Fruit fly (Drosophila melanogaster): ENCODE measurements around the gene CG34155.

Gene CG34155

DNA sequence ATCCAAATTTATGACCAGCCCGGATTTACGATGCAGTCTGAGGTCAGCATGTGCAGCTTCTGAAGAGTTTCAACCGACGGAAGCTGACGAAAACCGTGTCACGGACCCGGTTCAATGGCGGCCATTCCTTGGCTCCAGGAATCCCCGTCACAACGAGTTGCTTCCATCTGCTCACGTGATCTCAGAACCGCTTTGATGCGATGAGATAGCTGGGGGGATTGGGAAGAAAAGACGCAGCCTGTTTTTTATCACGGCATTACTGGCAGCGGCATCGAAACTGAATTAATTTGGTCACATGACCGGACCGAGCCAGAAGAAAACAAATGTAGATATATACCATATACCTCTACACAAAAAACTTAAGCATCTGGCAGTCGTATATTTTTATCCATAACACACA lies 30.8 kb upstream of the CG34155 start:
- TF ChIP-seq Eip78C (GFP tag): peak; percentile 44
- peak; percentile 6 for TF ChIP-seq svp (GFP tag)
- TF ChIP-seq esn (GFP tag; optimal IDR thresholded peaks at IDR 0.05): no peak

DNA sequence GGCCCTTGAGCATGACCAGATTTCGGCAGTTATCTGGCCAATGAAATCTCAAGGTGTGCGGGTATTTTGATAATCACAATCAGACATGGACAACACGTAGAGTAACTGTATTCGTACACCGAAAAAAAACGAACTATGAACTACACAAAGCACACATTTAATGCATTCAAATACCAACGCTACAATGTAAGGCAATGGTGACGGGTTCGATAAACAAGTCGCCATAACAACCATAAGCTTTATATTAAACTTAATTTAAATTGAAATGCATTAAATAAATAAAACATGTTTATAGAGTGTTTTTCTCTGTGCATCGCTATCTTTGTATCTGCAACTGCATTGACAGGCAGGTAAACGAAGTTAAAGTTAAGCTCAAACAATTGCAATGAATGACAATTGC lies 30.2 kb upstream of the CG34155 start:
- TF ChIP-seq net (GFP tag; optimal IDR thresholded peaks at IDR 0.05) (no peak), acj6 (GFP tag; optimal IDR thresholded peaks at IDR 0.05) (peak; percentile 37), dsx (GFP tag; optimal IDR thresholded peaks at IDR 0.05; ENCODE audit: poor library complexity, severe bottlenecking) (no peak), CG3919 (GFP tag; optimal IDR thresholded peaks at IDR 0.05) (peak; percentile 17), CG31627 (GFP tag; optimal IDR thresholded peaks at IDR 0.05) (peak; percentile 20), CG10631 (GFP tag; optimal IDR thresholded peaks at IDR 0.05) (peak; percentile 6), CG8632 (GFP tag; optimal IDR thresholded peaks at IDR 0.05) (peak; percentile 19), CG3032 (tag; optimal IDR thresholded peaks at IDR 0.05) (no peak), CG6276 (GFP tag; optimal IDR thresholded peaks at IDR 0.05) (no peak), CG8119 (GFP tag; IDR thresholded peaks at IDR 0.05) (no peak), fd85E (GFP tag; optimal IDR thresholded peaks at IDR 0.05) (no peak), Smox (GFP tag; optimal IDR thresholded peaks at IDR 0.05) (no peak), Sox15 (GFP tag; optimal IDR thresholded peaks at IDR 0.05) (no peak), fkh (GFP tag; optimal IDR thresholded peaks at IDR 0.05) (no peak), Eip93F (GFP tag; optimal IDR thresholded peaks at IDR 0.05) (no peak), CG15336 (GFP tag; IDR thresholded peaks at IDR 0.05) (no peak), Lpt (GFP tag; optimal IDR thresholded peaks at IDR 0.05) (no peak), esn (GFP tag; optimal IDR thresholded peaks at IDR 0.05) (peak; percentile 44), CG7368 (GFP tag; optimal IDR thresholded peaks at IDR 0.05) (no peak), ss (GFP tag; optimal IDR thresholded peaks at IDR 0.05) (no peak), Met (GFP tag; optimal IDR thresholded peaks at IDR 0.05) (peak; percentile 13), Sox14 (GFP tag; optimal IDR thresholded peaks at IDR 0.05) (no peak), CG32006 (GFP tag; optimal IDR thresholded peaks at IDR 0.05) (peak; percentile 15), Eip78C (GFP tag) (peak; percentile 78), topi (GFP tag; optimal IDR thresholded peaks at IDR 0.05) (peak; percentile 35), Sox102F (GFP tag; optimal IDR thresholded peaks at IDR 0.05) (peak; percentile 25), vri (GFP tag; optimal IDR thresholded peaks at IDR 0.05) (no peak), CG1621 (tag; optimal IDR thresholded peaks at IDR 0.05) (no peak), Hr39 (GFP tag; optimal IDR thresholded peaks at IDR 0.05) (peak; percentile 11), Ets96B (tag; optimal IDR thresholded peaks at IDR 0.05) (no peak), pdm3 (GFP tag; optimal IDR thresholded peaks at IDR 0.05) (no peak), CG6854 (GFP tag; optimal IDR thresholded peaks at IDR 0.05) (no peak), CG11762 (GFP tag; optimal IDR thresholded peaks at IDR 0.05; ENCODE audit: insufficient read depth) (no peak), CG9139 (GFP tag; optimal IDR thresholded peaks at IDR 0.05) (no peak), CG6163 (GFP tag; IDR thresholded peaks at IDR 0.05) (peak; percentile 26; the same call in 2 of the 3 replicates), dac (GFP tag; optimal IDR thresholded peaks at IDR 0.05) (no peak), CG4318 (GFP tag; optimal IDR thresholded peaks at IDR 0.05) (no peak), Hr38 (GFP tag; optimal IDR thresholded peaks at IDR 0.05) (no peak), Hr4 (GFP tag; optimal IDR thresholded peaks at IDR 0.05) (no peak), Ets21C (GFP tag; optimal IDR thresholded peaks at IDR 0.05) (no peak), cyc (GFP tag; optimal IDR thresholded peaks at IDR 0.05) (no peak), CG11294 (GFP tag; IDR thresholded peaks at IDR 0.05) (no peak), spab (GFP tag; optimal IDR thresholded peaks at IDR 0.05) (no peak), Blimp-1 (GFP tag; optimal IDR thresholded peaks at IDR 0.05) (no peak), CG34406 (GFP tag; optimal IDR thresholded peaks at IDR 0.05) (peak; percentile 7), Eip75B (GFP tag; optimal IDR thresholded peaks at IDR 0.05) (peak; percentile 27), svp (GFP tag) (peak; percentile 66), salr (GFP tag; optimal IDR thresholded peaks at IDR 0.05) (no peak), OdsH (GFP tag; optimal IDR thresholded peaks at IDR 0.05) (peak; percentile 40), CG16779 (tag; optimal IDR thresholded peaks at IDR 0.05) (no peak), achi (GFP tag; optimal IDR thresholded peaks at IDR 0.05) (no peak)
